Fruit fly (Drosophila melanogaster) whole organism, prepupa: ENCODE data around the gene Nthl1.

Experiments used
- Blimp-1 ChIP-seq: fragments of 200-800 bp; sonication (Bioruptor generic); optimal IDR thresholded peaks from 3 replicates; lab custom pipeline; 2017; ENCODE audit warnings: missing biosample characterization, missing genetic modification characterization, mild to moderate bottlenecking, moderate library complexity, missing genetic modification reagents
- CG1621 ChIP-seq: fragments of 200-800 bp; sonication (Bioruptor generic); optimal IDR thresholded peaks from 3 replicates; lab custom pipeline; 2018; ENCODE audit warnings: missing biosample characterization, mild to moderate bottlenecking, missing genetic modification characterization
- vri ChIP-seq: fragments of 200-800 bp; sonication (Bioruptor generic); optimal IDR thresholded peaks from 3 replicates; lab custom pipeline; 2016; ENCODE audit warnings: missing biosample characterization, mild to moderate bottlenecking, missing genetic modification characterization

dm6 chr2L:20891188-20891587 lies 36.5 kb downstream of the Nthl1 start:
- peak; percentile 8 for TF ChIP-seq vri
- TF ChIP-seq Blimp-1: no peak
- no peak for TF ChIP-seq CG1621 (tag; lab: Kevin White, UChicago)
